Worm (Caenorhabditis elegans) whole organism, L4 larva: ENCODE results near the gene nspg-6.

Experiments used
- F49E8.2 ChIP-seq: sonication (generic microtip); optimal IDR thresholded peaks from 2 replicates; lab custom pipeline; 2016; ENCODE audit warnings: missing compliant biosample characterization, mild to moderate bottlenecking, missing genetic modification characterization, borderline replicate concordance
- T20F7.1 ChIP-seq: fragments of 200-800 bp; sonication (Bioruptor generic); optimal IDR thresholded peaks from 2 replicates; lab custom pipeline; 2018; ENCODE audit warnings: mild to moderate bottlenecking, missing genetic modification characterization, missing compliant biosample characterization
- T26A8.4 ChIP-seq: fragments of 200-800 bp; sonication (Bioruptor generic); IDR thresholded peaks from 2 replicates; pipeline ENCODE4 v1.3.6; 2022; ENCODE audit warnings: missing genetic modification characterization, missing compliant biosample characterization
- aha-1 ChIP-seq: fragments of 150-350 bp; peaks from one replicate; lab custom pipeline; 2014; ENCODE audit warnings: missing biosample characterization, missing genetic modification characterization
- attf-4 ChIP-seq: sonication (generic microtip); optimal IDR thresholded peaks from 3 replicates; lab custom pipeline; 2017; ENCODE audit warnings: missing biosample characterization, missing genetic modification characterization
- ceh-28 ChIP-seq: fragments of 150-350 bp; optimal IDR thresholded peaks from 2 replicates; lab custom pipeline; 2014; ENCODE audit warnings: missing biosample characterization, missing genetic modification reagents, missing genetic modification characterization
- ceh-82 ChIP-seq: sonication (generic microtip); optimal IDR thresholded peaks from 2 replicates; lab custom pipeline; 2017; ENCODE audit warnings: missing biosample characterization, missing genetic modification characterization
- cey-2 ChIP-seq: sonication (generic microtip); optimal IDR thresholded peaks from 3 replicates; lab custom pipeline; 2017; ENCODE audit warnings: missing genetic modification characterization, mild to moderate bottlenecking, missing compliant biosample characterization, antibody characterized with exemption, borderline replicate concordance; ENCODE audit not compliant: insufficient read depth
- dmd-6 ChIP-seq: fragments of 200-800 bp; sonication (Bioruptor generic); IDR thresholded peaks from 2 replicates; pipeline ENCODE4 v1.3.6; 2022; ENCODE audit warnings: missing genetic modification reagents, missing genetic modification characterization, missing compliant biosample characterization
- dpl-1 ChIP-seq: fragments of 150-350 bp; optimal IDR thresholded peaks from 2 replicates; lab custom pipeline; 2014; ENCODE audit warnings: missing biosample characterization, missing genetic modification reagents, missing genetic modification characterization
- dve-1 ChIP-seq: sonication (generic microtip); optimal IDR thresholded peaks from 2 replicates; lab custom pipeline; 2017; ENCODE audit warnings: antibody characterized with exemption, mild to moderate bottlenecking, missing genetic modification characterization, missing compliant biosample characterization; ENCODE audit not compliant: insufficient read depth
- gei-8 ChIP-seq: fragments of 200-800 bp; sonication (Bioruptor generic); optimal IDR thresholded peaks from 2 replicates; lab custom pipeline; 2018; ENCODE audit warnings: mild to moderate bottlenecking, missing genetic modification characterization, missing compliant biosample characterization
- hlh-11 ChIP-seq: fragments of 200-800 bp; sonication (Bioruptor generic); optimal IDR thresholded peaks from 2 replicates; lab custom pipeline; 2018; ENCODE audit warnings: mild to moderate bottlenecking, missing genetic modification characterization, missing compliant biosample characterization
- hlh-30 ChIP-seq: sonication (generic microtip); optimal IDR thresholded peaks from 2 replicates; lab custom pipeline; 2017; ENCODE audit warnings: antibody characterized with exemption, mild to moderate bottlenecking, missing genetic modification characterization, missing compliant biosample characterization; ENCODE audit not compliant: insufficient read depth
- jun-1 ChIP-seq: fragments of 150-350 bp; optimal IDR thresholded peaks from 2 replicates; lab custom pipeline; 2014; ENCODE audit warnings: missing biosample characterization, missing genetic modification reagents, missing genetic modification characterization
- lim-7 ChIP-seq: fragments of 200-800 bp; sonication (Bioruptor generic); IDR thresholded peaks from 2 replicates; pipeline ENCODE4 v1.3.6; 2022; ENCODE audit warnings: missing genetic modification characterization, missing compliant biosample characterization
- lin-13 ChIP-seq: fragments of 150-350 bp; optimal IDR thresholded peaks from 2 replicates; lab custom pipeline; 2014; ENCODE audit warnings: missing biosample characterization, missing genetic modification reagents, missing genetic modification characterization
- lin-29 ChIP-seq: fragments of 200-800 bp; sonication (Bioruptor generic); IDR thresholded peaks from 2 replicates; pipeline ENCODE4 v1.3.6; 2022; ENCODE audit warnings: missing genetic modification reagents, missing genetic modification characterization, missing compliant biosample characterization
- lin-38 ChIP-seq: fragments of 200-800 bp; sonication (Bioruptor generic); IDR thresholded peaks from 2 replicates; pipeline ENCODE4 v1.3.6; 2022; ENCODE audit warnings: missing genetic modification reagents, missing genetic modification characterization, missing compliant biosample characterization
- lir-3 ChIP-seq: sonication (generic microtip); optimal IDR thresholded peaks from 2 replicates; lab custom pipeline; 2016; ENCODE audit warnings: mild to moderate bottlenecking, missing genetic modification characterization, missing compliant biosample characterization
- lsy-2 ChIP-seq, 2 experiments: fragments of 150-350 bp in 1 of 2; sonication (generic microtip) in 1 of 2; optimal IDR thresholded peaks; 2 replicates each; lab custom pipeline; 2014 to 2017; ENCODE audit warnings: missing biosample characterization in 2 of 2, missing genetic modification characterization in 2 of 2
- mdl-1 ChIP-seq, 2 experiments: fragments of 150-350 bp in 1 of 2; sonication (generic microtip) in 1 of 2; optimal IDR thresholded peaks; 2 replicates each; lab custom pipeline; 2014 to 2017; ENCODE audit warnings: missing biosample characterization in 2 of 2, missing genetic modification characterization in 2 of 2
- mdt-29 ChIP-seq: fragments of 200-800 bp; sonication (Bioruptor generic); IDR thresholded peaks from 2 replicates; pipeline ENCODE4 v1.3.6; 2022; ENCODE audit warnings: missing genetic modification reagents, missing genetic modification characterization, missing compliant biosample characterization
- mep-1 ChIP-seq: fragments of 150-350 bp; sonication (generic microtip); optimal IDR thresholded peaks from 3 replicates; lab custom pipeline; 2014; ENCODE audit warnings: missing biosample characterization, missing genetic modification characterization
- mxl-3 ChIP-seq: fragments of 200-800 bp; sonication (Bioruptor generic); optimal IDR thresholded peaks from 2 replicates; lab custom pipeline; 2018; ENCODE audit warnings: mild to moderate bottlenecking, missing genetic modification characterization, missing compliant biosample characterization
- nhr-111 ChIP-seq: fragments of 200-800 bp; sonication (Bioruptor generic); optimal IDR thresholded peaks from 2 replicates; lab custom pipeline; 2018; ENCODE audit warnings: mild to moderate bottlenecking, missing genetic modification characterization, missing compliant biosample characterization
- nhr-237 ChIP-seq: sonication (generic microtip); optimal IDR thresholded peaks from 2 replicates; lab custom pipeline; 2017; ENCODE audit warnings: missing biosample characterization, missing genetic modification characterization
- nhr-25 ChIP-seq: sonication (generic microtip); optimal IDR thresholded peaks from 2 replicates; lab custom pipeline; 2017; ENCODE audit warnings: missing genetic modification characterization, mild to moderate bottlenecking, missing compliant biosample characterization, antibody characterized with exemption, moderate library complexity, borderline replicate concordance; ENCODE audit not compliant: insufficient read depth
- nhr-28 ChIP-seq: fragments of 150-350 bp; optimal IDR thresholded peaks from 2 replicates; lab custom pipeline; 2014; ENCODE audit warnings: missing biosample characterization, missing genetic modification characterization
- nhr-42 ChIP-seq: fragments of 200-800 bp; sonication (Bioruptor generic); IDR thresholded peaks from 2 replicates; pipeline ENCODE4 v1.3.6; 2022; ENCODE audit warnings: missing genetic modification characterization, missing compliant biosample characterization
- nhr-48 ChIP-seq: sonication (generic microtip); optimal IDR thresholded peaks from 2 replicates; lab custom pipeline; 2016; ENCODE audit warnings: mild to moderate bottlenecking, missing genetic modification characterization, missing compliant biosample characterization
- nhr-77 ChIP-seq: fragments of 150-350 bp; optimal IDR thresholded peaks from 2 replicates; lab custom pipeline; 2014; ENCODE audit warnings: missing biosample characterization, missing genetic modification characterization
- php-3 ChIP-seq: fragments of 200-800 bp; sonication (Bioruptor generic); IDR thresholded peaks from 2 replicates; pipeline ENCODE4 v1.3.6; 2022; ENCODE audit warnings: missing genetic modification reagents, missing genetic modification characterization, missing compliant biosample characterization
- pqm-1 ChIP-seq: sonication (generic microtip); optimal IDR thresholded peaks from 2 replicates; lab custom pipeline; 2017; ENCODE audit warnings: missing biosample characterization, missing genetic modification characterization
- snpc-1.2 ChIP-seq: fragments of 200-800 bp; sonication (Bioruptor generic); IDR thresholded peaks from 2 replicates; pipeline ENCODE4 v1.3.6; 2022; ENCODE audit warnings: missing genetic modification reagents, missing genetic modification characterization, missing compliant biosample characterization
- snpc-4 ChIP-seq: fragments of 150-350 bp; optimal IDR thresholded peaks from 2 replicates; lab custom pipeline; 2014; ENCODE audit warnings: missing biosample characterization, missing genetic modification characterization
- spr-1 ChIP-seq: sonication (generic microtip); optimal IDR thresholded peaks from 2 replicates; lab custom pipeline; 2016; ENCODE audit warnings: mild to moderate bottlenecking, missing genetic modification characterization, missing compliant biosample characterization
- spr-3 ChIP-seq: fragments of 200-800 bp; sonication (Bioruptor generic); optimal IDR thresholded peaks from 2 replicates; lab custom pipeline; 2018; ENCODE audit warnings: mild to moderate bottlenecking, missing genetic modification characterization, missing compliant biosample characterization
- tag-97 ChIP-seq: fragments of 200-800 bp; sonication (Bioruptor generic); IDR thresholded peaks from 2 replicates; pipeline ENCODE4 v1.3.6; 2022; ENCODE audit warnings: missing genetic modification characterization, missing compliant biosample characterization
- unc-62 ChIP-seq, 3 experiments: fragments of 150-350 bp in 1 of 3; sonication (generic microtip); optimal IDR thresholded peaks in 2 of 3; peaks in 1 of 3; 1 replicate in 1 of 3; 2 replicates in 2 of 3; lab custom pipeline; 2014 to 2017; ENCODE audit warnings: missing biosample characterization in 3 of 3, missing genetic modification characterization in 3 of 3, missing genetic modification reagents in 3 of 3, missing genotype in 1 of 3
- zip-11 ChIP-seq: fragments of 200-800 bp; sonication (Bioruptor generic); IDR thresholded peaks from 2 replicates; pipeline ENCODE4 v1.3.6; 2022; ENCODE audit warnings: missing genetic modification characterization, missing compliant biosample characterization

The nspg-6 gene

DNA sequence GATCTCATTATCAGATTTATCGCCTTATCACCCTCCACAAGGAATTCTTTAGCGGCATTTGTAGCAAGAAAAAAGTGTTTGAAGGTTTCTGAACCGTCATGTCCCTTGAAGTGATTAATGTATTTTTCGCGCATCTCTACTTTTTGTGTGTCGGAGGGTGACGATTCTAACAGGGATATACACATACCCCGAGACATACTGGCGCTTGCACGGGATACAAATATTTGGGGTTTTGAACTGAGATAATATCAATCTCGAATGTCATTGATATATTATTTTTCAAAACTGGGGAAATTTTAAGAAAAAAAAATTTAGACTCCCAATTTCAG, 9.2 kb downstream of the nspg-6 start:
- TF ChIP-seq ceh-28 (tag; lab: Kevin White, UChicago) (no peak), nhr-28 (tag; lab: Kevin White, UChicago) (peak; percentile 72), hlh-11 (peak; percentile 31), aha-1 (tag; lab: Kevin White, UChicago) (peak; percentile 24), hlh-30 (tag; lab: Kevin White, UChicago) (peak; percentile 57), mep-1 (tag; lab: Kevin White, UChicago) (no peak), unc-62 (GFP tag; optimal IDR thresholded peaks at IDR 0.05 in 1 of 2; lab: Kevin White, UChicago) (peak in 1 of 2 experiments; percentile 43), unc-62 (tag; optimal IDR thresholded peaks at IDR 0.05; lab: Kevin White, UChicago) (no peak), lin-13 (GFP tag; lab: Kevin White, UChicago) (no peak)

DNA sequence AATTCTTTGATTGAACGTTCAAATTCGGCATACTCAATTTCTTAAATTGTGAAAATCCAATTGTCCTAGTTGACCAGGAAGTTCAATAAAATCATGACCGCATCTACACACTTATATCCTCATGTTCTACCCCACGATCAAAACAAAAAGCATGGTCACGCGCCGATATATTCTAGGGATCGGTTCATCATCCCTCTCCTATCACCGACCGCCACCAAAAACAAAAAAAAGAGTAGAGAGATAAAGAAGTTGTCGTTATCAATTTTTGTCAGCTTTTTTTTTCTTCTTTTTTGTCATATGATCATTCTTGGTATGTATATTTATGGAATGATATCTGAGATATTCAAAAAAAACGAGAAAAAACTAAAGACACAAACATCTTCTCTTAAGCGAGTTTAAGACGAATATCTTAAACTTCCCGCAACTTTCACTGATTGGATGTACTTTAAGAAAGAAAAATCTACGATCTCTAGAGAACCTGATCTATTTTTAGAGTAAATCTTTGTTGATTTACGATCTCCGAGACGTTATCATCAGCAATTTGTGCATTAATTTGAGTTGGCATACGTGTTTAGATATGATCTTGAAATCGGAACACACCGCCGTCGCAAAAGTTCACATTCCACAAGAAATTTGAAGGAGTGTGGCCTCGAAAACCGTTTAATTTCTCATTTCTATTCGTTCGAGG, 9.7 kb downstream of the nspg-6 start:
- TF ChIP-seq ceh-82 (tag; lab: Kevin White, UChicago) (no peak), attf-4 (tag; lab: Kevin White, UChicago) (no peak), mxl-3 (GFP tag; lab: Kevin White, UChicago) (peak; percentile 48), lin-29 (GFP tag; lab: Robert Waterston, UW) (0 out of 2 replicates have a peak, but pooled peaks have one; percentile 35), nhr-42 (no peak), spr-1 (tag; lab: Kevin White, UChicago) (no peak), snpc-4 (tag; lab: Kevin White, UChicago) (no peak), nhr-28 (tag; lab: Kevin White, UChicago) (peak; percentile 80), zip-11 (GFP tag; lab: Robert Waterston, UW) (no peak), lsy-2 (tag; optimal IDR thresholded peaks at IDR 0.05; lab: Kevin White, UChicago) (peak in 1 of 2 experiments; percentile 16), unc-62 (GFP tag; optimal IDR thresholded peaks at IDR 0.05 in 1 of 2; lab: Kevin White, UChicago) (peak in 1 of 2 experiments; percentile 90), unc-62 (tag; optimal IDR thresholded peaks at IDR 0.05; lab: Kevin White, UChicago) (no peak), hlh-30 (tag; lab: Kevin White, UChicago) (peak; percentile 77), dve-1 (tag; lab: Kevin White, UChicago) (peak; percentile 44), nhr-48 (tag; lab: Kevin White, UChicago) (peak; percentile 84), cey-2 (tag; lab: Kevin White, UChicago) (peak; percentile 67), mdt-29 (no peak), dpl-1 (GFP tag; lab: Kevin White, UChicago) (peak; percentile 17), tag-97 (no peak), nhr-237 (tag; lab: Kevin White, UChicago) (no peak), mdl-1 (tag; optimal IDR thresholded peaks at IDR 0.05; lab: Kevin White, UChicago) (no peak), php-3 (GFP tag; lab: Robert Waterston, UW) (no peak), hlh-11 (peak; percentile 85), T26A8.4 (no peak), dmd-6 (GFP tag; lab: Robert Waterston, UW) (peak; percentile 30; the same call in 1 of the 2 replicates)
- TF ChIP-seq, all 104 proteins: peak for 12

DNA sequence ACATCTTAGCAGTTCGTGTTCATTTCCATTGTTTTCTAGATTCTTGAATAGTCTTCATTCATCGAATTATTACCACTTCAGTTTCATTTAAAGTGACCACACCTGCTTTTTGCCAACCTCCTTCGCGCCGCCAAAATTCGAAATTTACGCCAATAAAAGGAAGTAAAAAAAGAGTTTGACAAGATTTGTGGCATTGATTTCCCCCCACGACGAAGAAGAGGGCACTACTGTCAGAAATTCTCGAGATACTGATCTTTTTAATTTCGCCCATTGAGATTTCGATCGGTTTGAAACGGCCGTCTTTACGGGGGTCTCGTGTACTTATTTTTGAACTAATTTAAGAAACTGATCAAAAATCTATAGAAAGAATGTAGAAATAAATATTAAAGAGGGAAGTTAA, 13.1 kb downstream of the nspg-6 start:
- TF ChIP-seq lin-38 (GFP tag; lab: Robert Waterston, UW), result no peak
- TF ChIP-seq F49E8.2 (tag; lab: Kevin White, UChicago), result no peak
- no peak for TF ChIP-seq spr-3 (GFP tag; lab: Kevin White, UChicago)
- TF ChIP-seq jun-1 (tag; lab: Kevin White, UChicago), result no peak
- no peak for TF ChIP-seq lir-3
- TF ChIP-seq nhr-77 (tag; lab: Kevin White, UChicago), result no peak
- TF ChIP-seq nhr-111 (GFP tag; lab: Kevin White, UChicago), result no peak
- no peak for TF ChIP-seq snpc-1.2 (GFP tag; lab: Robert Waterston, UW)
- TF ChIP-seq gei-8 (GFP tag; lab: Kevin White, UChicago), result no peak
- no peak for TF ChIP-seq dpl-1 (GFP tag; lab: Kevin White, UChicago)
- TF ChIP-seq aha-1 (tag; lab: Kevin White, UChicago), result no peak
- TF ChIP-seq lim-7 (GFP tag; lab: Robert Waterston, UW), result no peak
- no peak for TF ChIP-seq tag-97
- no peak for TF ChIP-seq nhr-25 (tag; lab: Kevin White, UChicago)
- TF ChIP-seq nhr-28 (tag; lab: Kevin White, UChicago), result no peak
- no peak for TF ChIP-seq pqm-1 (tag; lab: Kevin White, UChicago)
- no peak for TF ChIP-seq T20F7.1 (GFP tag; lab: Kevin White, UChicago)
